Worm (Caenorhabditis elegans) whole organism, late embryonic: Measurements from ENCODE around the gene tag-297.

Source experiments
- F13H6.1 ChIP-seq: sonication (generic microtip); optimal IDR thresholded peaks from 2 replicates; lab custom pipeline; 2016; ENCODE audit warnings: missing genetic modification characterization, missing compliant biosample characterization
- che-1 ChIP-seq: sonication (generic microtip); optimal IDR thresholded peaks from 2 replicates; lab custom pipeline; 2016; ENCODE audit warnings: mild to moderate bottlenecking, missing genetic modification characterization, missing compliant biosample characterization
- dmd-4 ChIP-seq: sonication (generic microtip); optimal IDR thresholded peaks from 2 replicates; lab custom pipeline; 2016; ENCODE audit warnings: borderline replicate concordance, missing genetic modification characterization, missing compliant biosample characterization
- fkh-10 ChIP-seq: fragments of 150-350 bp; optimal IDR thresholded peaks from 2 replicates; lab custom pipeline; 2014; ENCODE audit warnings: missing biosample characterization, missing genetic modification reagents, missing genetic modification characterization
- lin-11 ChIP-seq: fragments of 200-800 bp; sonication (Bioruptor generic); optimal IDR thresholded peaks from 2 replicates; lab custom pipeline; 2018; ENCODE audit warnings: mild to moderate bottlenecking, missing genetic modification characterization, missing compliant biosample characterization
- pha-4 ChIP-seq: fragments of 150-350 bp; optimal IDR thresholded peaks from 2 replicates; lab custom pipeline; 2018; ENCODE audit warnings: missing biosample characterization, missing genetic modification reagents, missing genetic modification characterization
- pros-1 ChIP-seq: fragments of 150-350 bp; optimal IDR thresholded peaks from 2 replicates; lab custom pipeline; 2014; ENCODE audit warnings: missing biosample characterization, missing genetic modification reagents, missing genetic modification characterization
- ttx-3 ChIP-seq: sonication (generic microtip); optimal IDR thresholded peaks from 2 replicates; lab custom pipeline; 2016; ENCODE audit warnings: missing genetic modification reagents, missing genetic modification characterization, missing compliant biosample characterization
- unc-86 ChIP-seq: sonication (generic microtip); optimal IDR thresholded peaks from 2 replicates; lab custom pipeline; 2016; ENCODE audit warnings: missing genetic modification characterization, missing compliant biosample characterization

ce11 chrII:14599933-14600630, 27.3 kb upstream of the tag-297 start:
- TF ChIP-seq ttx-3 (tag; lab: Kevin White, UChicago) (no peak), unc-86 (tag; lab: Kevin White, UChicago) (no peak), fkh-10 (GFP tag; lab: Kevin White, UChicago) (no peak), dmd-4 (tag; lab: Kevin White, UChicago) (no peak), lin-11 (tag; lab: Kevin White, UChicago) (no peak), pros-1 (tag; lab: Kevin White, UChicago) (no peak), F13H6.1 (tag; lab: Kevin White, UChicago) (no peak), pha-4 (tag; lab: Kevin White, UChicago) (no peak), che-1 (no peak)
